Worm (Caenorhabditis elegans) whole organism, L1 larva: Measurements from ENCODE around the gene ZC455.1.

Experiments
- ceh-8 ChIP-seq: fragments of 200-800 bp; sonication (Bioruptor generic); optimal IDR thresholded peaks from 2 replicates; lab custom pipeline; 2018; ENCODE audit warnings: mild to moderate bottlenecking, missing genetic modification characterization, moderate library complexity, missing compliant biosample characterization
- ceh-88 ChIP-seq: fragments of 200-800 bp; sonication (Bioruptor generic); IDR thresholded peaks from 2 replicates; pipeline ENCODE4 v1.3.6; 2022; ENCODE audit warnings: missing genetic modification characterization, missing compliant biosample characterization
- fos-1 ChIP-seq: fragments of 150-350 bp; optimal IDR thresholded peaks from 2 replicates; lab custom pipeline; 2014; ENCODE audit warnings: missing biosample characterization, missing genetic modification characterization
- lin-15B ChIP-seq: fragments of 150-350 bp; sonication (generic microtip); optimal IDR thresholded peaks from 3 replicates; lab custom pipeline; 2014; ENCODE audit warnings: missing biosample characterization, missing genetic modification characterization
- lin-39 ChIP-seq: fragments of 150-350 bp; optimal IDR thresholded peaks from 2 replicates; lab custom pipeline; 2014; ENCODE audit warnings: missing biosample characterization, missing genetic modification reagents, missing genetic modification characterization
- nhr-19 ChIP-seq: fragments of 200-800 bp; sonication (Bioruptor generic); conservative IDR thresholded peaks from 2 replicates; pipeline ENCODE4 v1.3.6; 2022; ENCODE audit warnings: missing genetic modification characterization, missing compliant biosample characterization
- nhr-237 ChIP-seq: fragments of 150-350 bp; optimal IDR thresholded peaks from 2 replicates; lab custom pipeline; 2014; ENCODE audit warnings: missing biosample characterization, missing genetic modification characterization
- nhr-76 ChIP-seq: sonication (generic microtip); optimal IDR thresholded peaks from 2 replicates; lab custom pipeline; 2017; ENCODE audit warnings: missing biosample characterization, missing genetic modification characterization
- nhr-90 ChIP-seq: sonication (generic microtip); optimal IDR thresholded peaks from 2 replicates; lab custom pipeline; 2016; ENCODE audit warnings: mild to moderate bottlenecking, missing genetic modification characterization, missing compliant biosample characterization; ENCODE audit not compliant: poor library complexity

DNA sequence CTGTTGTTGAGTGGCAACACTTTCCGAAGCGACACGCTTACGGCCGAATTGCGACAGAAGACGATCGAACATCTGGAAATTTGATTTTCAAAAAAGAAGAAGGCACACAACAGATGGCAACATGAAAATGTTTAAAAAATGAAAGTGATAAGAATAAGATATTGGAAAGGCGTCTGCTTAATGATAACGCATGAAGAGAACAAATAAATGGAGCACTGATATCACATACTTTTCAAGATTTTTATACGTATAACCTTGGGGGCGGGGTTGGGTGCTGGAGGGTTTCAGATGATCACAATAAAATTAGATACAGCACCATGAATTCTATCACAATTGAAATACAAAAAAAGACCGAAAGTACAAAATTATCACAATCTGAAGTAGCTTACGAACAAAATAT lies 28.3 kb upstream of the ZC455.1 start, which contains the start of gene C15C8.7:
- TF ChIP-seq ceh-8 (GFP tag; lab: Kevin White, UChicago) (no peak), nhr-19 (no peak), nhr-237 (tag; lab: Kevin White, UChicago) (no peak), lin-15B (tag; lab: Kevin White, UChicago) (no peak), ceh-88 (GFP tag; lab: Robert Waterston, UW) (no peak), nhr-76 (tag; lab: Kevin White, UChicago) (no peak), lin-39 (tag; lab: Kevin White, UChicago) (no peak), fos-1 (tag; lab: Kevin White, UChicago) (no peak), nhr-90 (tag; lab: Kevin White, UChicago) (no peak)
